Worm (Caenorhabditis elegans) whole organism, L4 larva: ENCODE measurements around the gene T02B11.3.
A peak's percentile ranks its signal among the peaks of the same experiment; 100 is the strongest.
"Not testable (repeated sequence)": the region's sequence is repeated elsewhere in the genome, so short reads cannot be mapped to it uniquely, and the experiment has no call there.

Experiments
- F10B5.3 ChIP-seq: sonication (generic microtip); optimal IDR thresholded peaks from 2 replicates; lab custom pipeline; 2016; ENCODE audit warnings: mild to moderate bottlenecking, missing genetic modification characterization, missing compliant biosample characterization
- F49E8.2 ChIP-seq: sonication (generic microtip); optimal IDR thresholded peaks from 2 replicates; lab custom pipeline; 2016; ENCODE audit warnings: missing compliant biosample characterization, mild to moderate bottlenecking, missing genetic modification characterization, borderline replicate concordance
- Y75B8A.6 ChIP-seq: fragments of 200-800 bp; sonication (Bioruptor generic); IDR thresholded peaks from 2 replicates; pipeline ENCODE4 v1.3.6; 2022; ENCODE audit warnings: missing genetic modification reagents, missing genetic modification characterization, missing compliant biosample characterization
- aha-1 ChIP-seq: fragments of 150-350 bp; peaks from one replicate; lab custom pipeline; 2014; ENCODE audit warnings: missing biosample characterization, missing genetic modification characterization
- cey-2 ChIP-seq: sonication (generic microtip); optimal IDR thresholded peaks from 3 replicates; lab custom pipeline; 2017; ENCODE audit warnings: missing genetic modification characterization, mild to moderate bottlenecking, missing compliant biosample characterization, antibody characterized with exemption, borderline replicate concordance; ENCODE audit not compliant: insufficient read depth
- duxl-1 ChIP-seq: sonication (generic microtip); optimal IDR thresholded peaks from 2 replicates; lab custom pipeline; 2016; ENCODE audit warnings: mild to moderate bottlenecking, missing genetic modification characterization, moderate library complexity, missing compliant biosample characterization; ENCODE audit not compliant: poor library complexity
- fkh-10 ChIP-seq: fragments of 150-350 bp; optimal IDR thresholded peaks from 2 replicates; lab custom pipeline; 2014; ENCODE audit warnings: missing biosample characterization, missing genetic modification reagents, missing genetic modification characterization
- gei-8 ChIP-seq: fragments of 200-800 bp; sonication (Bioruptor generic); optimal IDR thresholded peaks from 2 replicates; lab custom pipeline; 2018; ENCODE audit warnings: mild to moderate bottlenecking, missing genetic modification characterization, missing compliant biosample characterization
- lin-15B ChIP-seq: fragments of 150-350 bp; sonication (generic microtip); optimal IDR thresholded peaks from 3 replicates; lab custom pipeline; 2014; ENCODE audit warnings: missing biosample characterization, missing genetic modification characterization
- lin-38 ChIP-seq: fragments of 200-800 bp; sonication (Bioruptor generic); IDR thresholded peaks from 2 replicates; pipeline ENCODE4 v1.3.6; 2022; ENCODE audit warnings: missing genetic modification reagents, missing genetic modification characterization, missing compliant biosample characterization
- nhr-111 ChIP-seq: fragments of 200-800 bp; sonication (Bioruptor generic); optimal IDR thresholded peaks from 2 replicates; lab custom pipeline; 2018; ENCODE audit warnings: mild to moderate bottlenecking, missing genetic modification characterization, missing compliant biosample characterization
- nhr-28 ChIP-seq: fragments of 150-350 bp; optimal IDR thresholded peaks from 2 replicates; lab custom pipeline; 2014; ENCODE audit warnings: missing biosample characterization, missing genetic modification characterization
- nhr-76 ChIP-seq: fragments of 150-350 bp; optimal IDR thresholded peaks from 2 replicates; lab custom pipeline; 2014; ENCODE audit warnings: missing biosample characterization, missing genetic modification characterization
- php-3 ChIP-seq: fragments of 200-800 bp; sonication (Bioruptor generic); IDR thresholded peaks from 2 replicates; pipeline ENCODE4 v1.3.6; 2022; ENCODE audit warnings: missing genetic modification reagents, missing genetic modification characterization, missing compliant biosample characterization
- saeg-2 ChIP-seq: fragments of 200-800 bp; sonication (Bioruptor generic); IDR thresholded peaks from 2 replicates; pipeline ENCODE4 v1.3.6; 2022; ENCODE audit warnings: missing genetic modification reagents, missing genetic modification characterization, missing compliant biosample characterization
- set-16 ChIP-seq: fragments of 200-800 bp; sonication (Bioruptor generic); IDR thresholded peaks from 2 replicates; pipeline ENCODE4 v1.3.6; 2022; ENCODE audit warnings: missing genetic modification reagents, missing genetic modification characterization, missing compliant biosample characterization
- spr-3 ChIP-seq: fragments of 200-800 bp; sonication (Bioruptor generic); optimal IDR thresholded peaks from 2 replicates; lab custom pipeline; 2018; ENCODE audit warnings: mild to moderate bottlenecking, missing genetic modification characterization, missing compliant biosample characterization
- unc-62 ChIP-seq, 3 experiments: fragments of 150-350 bp in 1 of 3; sonication (generic microtip); optimal IDR thresholded peaks in 2 of 3; peaks in 1 of 3; 1 replicate in 1 of 3; 2 replicates in 2 of 3; lab custom pipeline; 2014 to 2017; ENCODE audit warnings: missing biosample characterization in 3 of 3, missing genetic modification characterization in 3 of 3, missing genetic modification reagents in 3 of 3, missing genotype in 1 of 3
- zfp-3 ChIP-seq: fragments of 200-800 bp; sonication (Bioruptor generic); conservative IDR thresholded peaks from 2 replicates; pipeline ENCODE4 v1.3.6; 2022; ENCODE audit warnings: missing genetic modification reagents, missing genetic modification characterization, missing compliant biosample characterization
- zip-11 ChIP-seq: fragments of 200-800 bp; sonication (Bioruptor generic); IDR thresholded peaks from 2 replicates; pipeline ENCODE4 v1.3.6; 2022; ENCODE audit warnings: missing genetic modification characterization, missing compliant biosample characterization
- ztf-11 ChIP-seq: fragments of 150-350 bp; optimal IDR thresholded peaks from 2 replicates; lab custom pipeline; 2014; ENCODE audit warnings: missing biosample characterization, missing genetic modification characterization

T02B11.3 gene

ce11 chrV:826097-826496 is 40.5 kb downstream of the T02B11.3 start, which contains the start of gene F41H8.2:
Gene F41H8.2 (plus strand): TSS chrV:826397.
- no peak for TF ChIP-seq ztf-11 (tag; lab: Kevin White, UChicago)
- no peak for TF ChIP-seq nhr-111 (GFP tag; lab: Kevin White, UChicago)
- no peak for TF ChIP-seq lin-15B (tag; lab: Kevin White, UChicago)
- no peak for TF ChIP-seq php-3 (GFP tag; lab: Robert Waterston, UW)
- TF ChIP-seq zfp-3: no peak
- no peak for TF ChIP-seq spr-3 (GFP tag; lab: Kevin White, UChicago)
- no peak for TF ChIP-seq F10B5.3
- no peak for TF ChIP-seq F49E8.2
- no peak for TF ChIP-seq set-16 (GFP tag; lab: Robert Waterston, UW)
- no peak for TF ChIP-seq duxl-1 (tag; lab: Kevin White, UChicago)
- TF ChIP-seq lin-38 (GFP tag; lab: Robert Waterston, UW): no peak
- no peak for TF ChIP-seq fkh-10 (GFP tag; lab: Kevin White, UChicago)
- no peak for TF ChIP-seq cey-2 (tag; lab: Kevin White, UChicago)

ce11 chrV:822922-823321 is 43.7 kb downstream of the T02B11.3 start, which contains the start of gene srx-31:
Gene srx-31 (minus strand): TSS chrV:823022.
- not testable (repeated sequence) for TF ChIP-seq zip-11; Y75B8A.6 (GFP tag; lab: Robert Waterston, UW); aha-1 (tag; lab: Kevin White, UChicago)

ce11 chrV:820629-821028 is 46.0 kb downstream of the T02B11.3 start, which contains the start of gene srx-32:
Gene srx-32 (minus strand): TSS chrV:820729.
- peak in 1 of 2 experiments; percentile 30 for TF ChIP-seq unc-62 (GFP tag; optimal IDR thresholded peaks at IDR 0.05 in 1 of 2; lab: Kevin White, UChicago)
- not testable (repeated sequence) for TF ChIP-seq unc-62 (tag; optimal IDR thresholded peaks at IDR 0.05; lab: Kevin White, UChicago)

ce11 chrV:817182-817581 is 49.4 kb downstream of the T02B11.3 start, which contains the start of gene R13D11.1:
Gene R13D11.1 (plus strand): TSS chrV:817482.
- TF ChIP-seq gei-8 (GFP tag; lab: Kevin White, UChicago) (no peak), nhr-28 (tag; lab: Kevin White, UChicago) (no peak), saeg-2 (no peak), nhr-76 (tag; lab: Kevin White, UChicago) (no peak)
